Fruit fly (Drosophila melanogaster) whole organism, wandering third instar larva: ENCODE measurements around the gene PNUTS.

Source experiments
- Abd-B ChIP-seq: fragments of >200 bp; optimal IDR thresholded peaks from 2 replicates; lab custom pipeline; 2017; ENCODE audit warnings: missing biosample characterization, missing genetic modification characterization
- CG32264 ChIP-seq: fragments of 200-800 bp; sonication (Bioruptor generic); optimal IDR thresholded peaks from 2 replicates; lab custom pipeline; 2016; ENCODE audit warnings: missing biosample characterization, missing genetic modification characterization
- CG9705 ChIP-seq: fragments of 200-800 bp; sonication (Bioruptor generic); optimal IDR thresholded peaks from 2 replicates; lab custom pipeline; 2018; ENCODE audit warnings: missing biosample characterization, mild to moderate bottlenecking, missing genetic modification characterization
- CrebA ChIP-seq: fragments of 200-800 bp; sonication (Bioruptor generic); optimal IDR thresholded peaks from 2 replicates; lab custom pipeline; 2016; ENCODE audit warnings: missing biosample characterization, mild to moderate bottlenecking, missing genetic modification characterization, borderline replicate concordance
- Dfd ChIP-seq: fragments of >200 bp; optimal IDR thresholded peaks from 2 replicates; lab custom pipeline; 2017; ENCODE audit warnings: missing biosample characterization, missing genetic modification characterization
- Dif ChIP-seq: fragments of 200-275, 200-300 bp; sonication (Bioruptor generic); optimal IDR thresholded peaks from 2 replicates; lab custom pipeline; 2018; ENCODE audit warnings: missing biosample characterization, missing genetic modification characterization; ENCODE audit not compliant: partially characterized antibody
- GATAd ChIP-seq: sonication (Bioruptor generic); optimal IDR thresholded peaks from 2 replicates; lab custom pipeline; 2016; ENCODE audit warnings: missing biosample characterization, missing genetic modification characterization
- HLH106 ChIP-seq: fragments of 200-800 bp; optimal IDR thresholded peaks from 3 replicates; lab custom pipeline; 2019; ENCODE audit warnings: missing biosample characterization, mild to moderate bottlenecking, missing genetic modification characterization, moderate library complexity
- Hnf4 ChIP-seq: fragments of 200-800 bp; sonication (Bioruptor generic); optimal IDR thresholded peaks from 2 replicates; lab custom pipeline; 2016; ENCODE audit warnings: missing biosample characterization, mild to moderate bottlenecking, missing genetic modification characterization
- Hr78 ChIP-seq: fragments of >200 bp; optimal IDR thresholded peaks from 2 replicates; lab custom pipeline; 2017; ENCODE audit warnings: missing biosample characterization, missing genetic modification characterization
- Hr83 ChIP-seq: fragments of 200-300 bp; sonication (Bioruptor generic); optimal IDR thresholded peaks from 2 replicates; lab custom pipeline; 2016; ENCODE audit warnings: missing biosample characterization, mild to moderate bottlenecking, missing genetic modification characterization, moderate library complexity; ENCODE audit not compliant: poor library complexity, severe bottlenecking
- Jra ChIP-seq: sonication (Bioruptor generic); optimal IDR thresholded peaks from 2 replicates; lab custom pipeline; 2016; ENCODE audit warnings: missing biosample characterization, missing genetic modification characterization
- Mio ChIP-seq: sonication (Bioruptor generic); optimal IDR thresholded peaks from 2 replicates; lab custom pipeline; 2016; ENCODE audit warnings: missing biosample characterization, missing genetic modification characterization
- Myc ChIP-seq: fragments of >200 bp; optimal IDR thresholded peaks from 2 replicates; lab custom pipeline; 2017
- N ChIP-seq: fragments of >200 bp; optimal IDR thresholded peaks from 2 replicates; lab custom pipeline; 2018; ENCODE audit warnings: missing biosample characterization, missing external identifiers, missing genetic modification characterization
- OdsH ChIP-seq: fragments of 200-800 bp; sonication (Bioruptor generic); optimal IDR thresholded peaks from 2 replicates; lab custom pipeline; 2016; ENCODE audit warnings: missing biosample characterization, mild to moderate bottlenecking, missing genetic modification characterization
- Rel ChIP-seq, 2 experiments: fragments of 200-800 bp; sonication (Bioruptor generic) in 1 of 2; optimal IDR thresholded peaks; 2 replicates in 1 of 2; 3 replicates in 1 of 2; lab custom pipeline; 2016 to 2019; ENCODE audit warnings: mild to moderate bottlenecking in 2 of 2, missing biosample characterization in 2 of 2, missing genetic modification characterization in 2 of 2, moderate library complexity in 1 of 2
- Sp1 ChIP-seq: fragments of 200-800 bp; sonication (Bioruptor generic); optimal IDR thresholded peaks from 3 replicates; lab custom pipeline; 2019; ENCODE audit warnings: missing biosample characterization, mild to moderate bottlenecking, missing genetic modification characterization, moderate library complexity
- Vsx2 ChIP-seq: fragments of 200-300, 225-300 bp; sonication (Bioruptor generic); optimal IDR thresholded peaks from 2 replicates; lab custom pipeline; 2018; ENCODE audit warnings: missing biosample characterization, missing genetic modification characterization; ENCODE audit not compliant: partially characterized antibody
- br ChIP-seq: fragments of 200-800 bp; sonication (Bioruptor generic); optimal IDR thresholded peaks from 2 replicates; lab custom pipeline; 2016; ENCODE audit warnings: missing biosample characterization, missing genetic modification characterization
- brk ChIP-seq: fragments of 200-800 bp; sonication (Bioruptor generic); optimal IDR thresholded peaks from 2 replicates; lab custom pipeline; 2016; ENCODE audit warnings: missing biosample characterization, mild to moderate bottlenecking, missing genetic modification characterization
- dl ChIP-seq, 2 experiments: fragments of 175-275, 200-275 bp in 1 of 2; fragments of 200-275 bp in 1 of 2; sonication (Bioruptor generic); optimal IDR thresholded peaks; lab custom pipeline; 2018; ENCODE audit warnings: mild to moderate bottlenecking in 2 of 2, missing biosample characterization in 2 of 2, missing genetic modification characterization in 2 of 2, moderate library complexity in 2 of 2; ENCODE audit not compliant: partially characterized antibody in 2 of 2, insufficient read depth in 1 of 2
- dmrt93B ChIP-seq: fragments of 200-800 bp; sonication (Bioruptor generic); optimal IDR thresholded peaks from 2 replicates; lab custom pipeline; 2018; ENCODE audit warnings: missing biosample characterization, mild to moderate bottlenecking, missing genetic modification characterization
- dsf ChIP-seq: sonication (Bioruptor generic); optimal IDR thresholded peaks from 2 replicates; lab custom pipeline; 2016; ENCODE audit warnings: missing biosample characterization, missing genetic modification characterization, borderline replicate concordance
- ey ChIP-seq: fragments of 200-800 bp; sonication (Bioruptor generic); optimal IDR thresholded peaks from 2 replicates; lab custom pipeline; 2016; ENCODE audit warnings: missing biosample characterization, missing genetic modification characterization
- foxo ChIP-seq, 2 experiments: fragments of 200-800 bp; sonication (Bioruptor generic); optimal IDR thresholded peaks; 2 replicates in 1 of 2; 3 replicates in 1 of 2; lab custom pipeline; 2016 to 2017; ENCODE audit warnings: missing biosample characterization in 2 of 2, missing genetic modification characterization in 2 of 2
- fru ChIP-seq: fragments of 200-800 bp; sonication (Bioruptor generic); optimal IDR thresholded peaks from 3 replicates; lab custom pipeline; 2016; ENCODE audit warnings: missing biosample characterization, mild to moderate bottlenecking, missing genetic modification characterization
- h ChIP-seq: fragments of 200-800 bp; sonication (Bioruptor generic); optimal IDR thresholded peaks from 3 replicates; lab custom pipeline; 2016; ENCODE audit warnings: missing biosample characterization, mild to moderate bottlenecking, missing genetic modification characterization
- jim ChIP-seq: fragments of 175-275, 200-325 bp; sonication (Bioruptor generic); optimal IDR thresholded peaks from 2 replicates; lab custom pipeline; 2016; ENCODE audit warnings: missing biosample characterization, mild to moderate bottlenecking, missing genetic modification characterization
- lola ChIP-seq: fragments of >200 bp; optimal IDR thresholded peaks from 2 replicates; lab custom pipeline; 2017; ENCODE audit warnings: missing biosample characterization, missing genetic modification characterization
- pan ChIP-seq: fragments of >200 bp; optimal IDR thresholded peaks from 2 replicates; lab custom pipeline; 2017
- psq ChIP-seq: fragments of 200-800 bp; sonication (Bioruptor generic); optimal IDR thresholded peaks from 3 replicates; lab custom pipeline; 2017; ENCODE audit warnings: missing biosample characterization, mild to moderate bottlenecking, missing genetic modification characterization, moderate library complexity
- rgr ChIP-seq: fragments of 200-800 bp; sonication (Bioruptor generic); optimal IDR thresholded peaks from 3 replicates; lab custom pipeline; 2016; ENCODE audit warnings: missing biosample characterization, mild to moderate bottlenecking, missing genetic modification characterization
- sage ChIP-seq: fragments of 200-800 bp; sonication (Bioruptor generic); optimal IDR thresholded peaks from 2 replicates; lab custom pipeline; 2016; ENCODE audit warnings: missing biosample characterization, mild to moderate bottlenecking, missing genetic modification characterization
- sv ChIP-seq: fragments of 200-800 bp; sonication (Bioruptor generic); optimal IDR thresholded peaks from 3 replicates; lab custom pipeline; 2016; ENCODE audit warnings: missing biosample characterization, missing genetic modification characterization
- tai ChIP-seq: sonication (Bioruptor generic); optimal IDR thresholded peaks from 2 replicates; lab custom pipeline; 2016; ENCODE audit warnings: missing biosample characterization, missing genetic modification characterization
- usp ChIP-seq: fragments of >200 bp; optimal IDR thresholded peaks from 2 replicates; lab custom pipeline; 2017; ENCODE audit warnings: missing biosample characterization, missing genetic modification characterization
- woc ChIP-seq: sonication (Bioruptor generic); optimal IDR thresholded peaks from 2 replicates; lab custom pipeline; 2016; ENCODE audit warnings: missing biosample characterization, mild to moderate bottlenecking, missing genetic modification characterization

The PNUTS gene

DNA sequence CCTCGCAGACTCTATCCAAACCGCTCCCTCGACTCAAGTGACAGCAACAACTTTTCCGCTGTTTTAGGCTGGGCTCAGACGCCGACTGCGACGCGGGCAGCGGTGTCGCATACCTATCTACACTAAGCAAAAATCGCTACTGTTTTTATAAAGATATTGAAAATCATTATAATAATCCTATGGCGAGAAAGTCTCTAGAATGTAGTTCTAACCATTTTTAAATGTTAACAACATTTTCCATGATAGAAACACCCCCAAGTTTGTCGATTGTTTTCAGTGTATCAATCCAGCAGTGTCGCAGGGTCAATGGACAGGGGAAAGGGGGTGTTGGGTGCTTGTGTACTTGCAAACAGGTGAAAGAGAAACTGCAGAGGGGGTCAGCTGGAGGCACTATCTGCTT lies 4.4 kb upstream of the PNUTS start (continued):
- TF ChIP-seq OdsH (GFP tag; lab: Kevin White, UChicago): peak; percentile 98
- TF ChIP-seq CG9705: peak; percentile 95
- TF ChIP-seq pan (lab: Kevin White, UChicago): no peak
- TF ChIP-seq usp (GFP tag; lab: Kevin White, UChicago): no peak
- peak; percentile 97 for TF ChIP-seq CG32264
- peak; percentile 38 for TF ChIP-seq jim (GFP tag; lab: Kevin White, UChicago)
- TF ChIP-seq sage (GFP tag; lab: Kevin White, UChicago): peak; percentile 98
- TF ChIP-seq br (GFP tag; lab: Kevin White, UChicago): peak; percentile 99
- no peak for TF ChIP-seq dl (GFP tag; optimal IDR thresholded peaks at IDR 0.05; lab: Kevin White, UChicago; ENCODE audit: insufficient read depth in 1 of 2, partially characterized antibody in 2 of 2)
- TF ChIP-seq psq (GFP tag; lab: Kevin White, UChicago): peak; percentile 97
- TF ChIP-seq Abd-B (GFP tag; lab: Kevin White, UChicago): no peak
- peak; percentile 94 for TF ChIP-seq CrebA (GFP tag; lab: Kevin White, UChicago)
- TF ChIP-seq lola: no peak
- TF ChIP-seq h (GFP tag; lab: Kevin White, UChicago): peak; percentile 99

DNA sequence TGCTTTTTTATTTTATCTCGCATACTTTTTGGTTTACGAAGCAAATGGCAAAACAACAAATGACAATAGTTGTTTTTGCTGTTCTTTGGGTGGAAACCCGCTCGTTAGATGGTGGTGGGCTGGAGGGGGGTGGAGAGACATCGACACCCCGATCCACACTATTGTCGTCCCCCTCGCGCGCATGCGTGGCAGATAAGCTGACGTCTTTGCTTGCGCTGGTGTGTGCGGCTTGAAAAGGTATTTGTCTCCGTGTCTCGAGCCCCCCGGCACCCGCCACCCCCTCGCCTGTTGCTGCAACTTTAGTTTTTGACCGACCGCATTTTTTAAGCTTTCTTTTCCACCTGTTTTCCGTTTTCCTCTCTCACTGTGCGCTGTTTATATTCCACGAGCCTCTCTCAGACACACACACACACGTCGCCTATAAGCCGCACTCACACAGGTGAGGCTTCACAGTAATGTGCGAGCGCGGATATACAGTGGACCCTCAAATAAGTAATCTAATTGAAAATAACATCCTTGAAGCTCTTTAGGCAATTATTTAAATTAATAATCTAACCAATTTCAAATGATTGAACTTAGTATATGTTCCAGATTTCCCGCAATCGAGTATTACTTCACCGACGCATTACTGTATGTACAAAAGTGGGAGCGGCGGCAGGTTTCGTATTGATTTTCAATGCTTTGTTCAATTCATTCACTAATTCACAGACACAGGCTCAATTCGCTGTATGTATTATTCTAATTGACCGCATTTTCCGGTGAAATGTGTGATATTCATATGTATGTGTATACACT lies 3.1 kb upstream of the PNUTS start:
- peak; percentile 86 for TF ChIP-seq GATAd (GFP tag; lab: Kevin White, UChicago)
- TF ChIP-seq sage (GFP tag; lab: Kevin White, UChicago): peak; percentile 97
- TF ChIP-seq foxo (GFP tag; optimal IDR thresholded peaks at IDR 0.05; lab: Kevin White, UChicago): peak; percentile 83 to 97
- peak; percentile 98 for TF ChIP-seq h (GFP tag; lab: Kevin White, UChicago)
- no peak for TF ChIP-seq Myc
- TF ChIP-seq jim (GFP tag; lab: Kevin White, UChicago): peak; percentile 62
- TF ChIP-seq CG9705: peak; percentile 95
- TF ChIP-seq rgr (GFP tag; lab: Kevin White, UChicago): peak; percentile 97
- TF ChIP-seq sv (GFP tag; lab: Kevin White, UChicago): peak; percentile 92
- no peak for TF ChIP-seq Vsx2
- peak; percentile 95 for TF ChIP-seq Sp1 (GFP tag; lab: Kevin White, UChicago)
- no peak for TF ChIP-seq pan (lab: Kevin White, UChicago)
- TF ChIP-seq lola: no peak
- peak; percentile 97 for TF ChIP-seq Hnf4
- TF ChIP-seq dsf (GFP tag; lab: Kevin White, UChicago): peak; percentile 75
- peak; percentile 99 for TF ChIP-seq fru
- TF ChIP-seq Dfd: peak; percentile 43
- TF ChIP-seq Dif (GFP tag; lab: Kevin White, UChicago): no peak
- TF ChIP-seq ey: peak; percentile 98
- TF ChIP-seq CrebA (GFP tag; lab: Kevin White, UChicago): peak; percentile 75
- peak; percentile 92 for TF ChIP-seq brk (GFP tag; lab: Kevin White, UChicago)
- peak; percentile 95 for TF ChIP-seq CG32264
- TF ChIP-seq tai (GFP tag; lab: Kevin White, UChicago): peak; percentile 95
- TF ChIP-seq dl (GFP tag; optimal IDR thresholded peaks at IDR 0.05; lab: Kevin White, UChicago; ENCODE audit: insufficient read depth in 1 of 2, partially characterized antibody in 2 of 2): no peak
- TF ChIP-seq psq (GFP tag; lab: Kevin White, UChicago): peak; percentile 91
- TF ChIP-seq br (GFP tag; lab: Kevin White, UChicago): peak; percentile 97
- TF ChIP-seq Jra: peak; percentile 88
- peak; percentile 92 for TF ChIP-seq dmrt93B (GFP tag; lab: Kevin White, UChicago)
- peak; percentile 97 for TF ChIP-seq HLH106 (tag; lab: Kevin White, UChicago)
- peak; percentile 46 for TF ChIP-seq Rel (GFP tag; optimal IDR thresholded peaks at IDR 0.05; lab: Kevin White, UChicago)
- peak; percentile 82 for TF ChIP-seq Rel (tag; optimal IDR thresholded peaks at IDR 0.05; lab: Kevin White, UChicago)
- TF ChIP-seq Mio: peak; percentile 74
- no peak for TF ChIP-seq Abd-B (GFP tag; lab: Kevin White, UChicago)
- peak; percentile 96 for TF ChIP-seq OdsH (GFP tag; lab: Kevin White, UChicago)
- TF ChIP-seq N (GFP tag; lab: Kevin White, UChicago): no peak
- no peak for TF ChIP-seq usp (GFP tag; lab: Kevin White, UChicago)
- TF ChIP-seq Hr78 (GFP tag; lab: Kevin White, UChicago): no peak
- TF ChIP-seq Hr83: peak; percentile 75
- peak; percentile 94 for TF ChIP-seq woc (GFP tag; lab: Kevin White, UChicago)
